Fruit fly (Drosophila melanogaster) whole organism, embryonic: ENCODE data around the gene CG31525.

Experiments
- BEAF-32 ChIP-seq: fragments of 200-800 bp; sonication (Bioruptor generic); optimal IDR thresholded peaks from 3 replicates; lab custom pipeline; 2017; ENCODE audit warnings: missing biosample characterization, missing genetic modification characterization, mild to moderate bottlenecking, moderate library complexity, missing genetic modification reagents
- Bgb ChIP-seq: fragments of 200-800 bp; sonication (Bioruptor generic); IDR thresholded peaks from 2 replicates; pipeline ENCODE4 v1.3.6; 2022; ENCODE audit warnings: missing biosample characterization, missing genetic modification characterization; ENCODE audit not compliant: partially characterized antibody
- Blimp-1 ChIP-seq: fragments of 200-800 bp; sonication (Bioruptor generic); optimal IDR thresholded peaks from 3 replicates; lab custom pipeline; 2018; ENCODE audit warnings: missing biosample characterization, missing genetic modification characterization, mild to moderate bottlenecking, moderate library complexity, missing genetic modification reagents
- Bteb2 ChIP-seq: fragments of 200-800 bp; sonication (Bioruptor generic); optimal IDR thresholded peaks from 2 replicates; lab custom pipeline; 2016; ENCODE audit warnings: missing biosample characterization, missing genetic modification characterization
- CG10209 ChIP-seq: fragments of 200-800 bp; sonication (Bioruptor generic); optimal IDR thresholded peaks from 3 replicates; lab custom pipeline; 2017; ENCODE audit warnings: missing biosample characterization, mild to moderate bottlenecking, missing genetic modification characterization, missing genetic modification reagents
- CG12104 ChIP-seq: fragments of 200-800 bp; sonication (Bioruptor generic); optimal IDR thresholded peaks from 3 replicates; lab custom pipeline; 2016; ENCODE audit warnings: missing biosample characterization, missing genetic modification characterization
- CG12236 ChIP-seq: fragments of 200-800 bp; sonication (Bioruptor generic); optimal IDR thresholded peaks from 2 replicates; lab custom pipeline; 2016; ENCODE audit warnings: missing biosample characterization, missing genetic modification characterization
- CG12659 ChIP-seq: fragments of 200-800 bp; sonication (Bioruptor generic); optimal IDR thresholded peaks from 3 replicates; lab custom pipeline; 2017; ENCODE audit warnings: mild to moderate bottlenecking, missing biosample characterization, missing genetic modification reagents, missing genetic modification characterization
- CG14710 ChIP-seq: fragments of 200-800 bp; sonication (Bioruptor generic); optimal IDR thresholded peaks from 3 replicates; lab custom pipeline; 2019; ENCODE audit warnings: missing biosample characterization, mild to moderate bottlenecking, missing genetic modification characterization, moderate library complexity
- CG1602 ChIP-seq: fragments of 200-800 bp; sonication (Bioruptor generic); optimal IDR thresholded peaks from 3 replicates; lab custom pipeline; 2016; ENCODE audit warnings: missing biosample characterization, missing genetic modification characterization
- CG18262 ChIP-seq: fragments of 200-800 bp; optimal IDR thresholded peaks from 3 replicates; lab custom pipeline; 2019; ENCODE audit warnings: missing biosample characterization, mild to moderate bottlenecking, missing genetic modification characterization, moderate library complexity
- CG2129 ChIP-seq: fragments of 200-800 bp; sonication (Bioruptor generic); IDR thresholded peaks from 2 replicates; pipeline ENCODE4 v1.3.6; 2022; ENCODE audit warnings: missing biosample characterization, missing genetic modification characterization; ENCODE audit not compliant: partially characterized antibody
- CG30020 ChIP-seq: fragments of 200-800 bp; optimal IDR thresholded peaks from 2 replicates; lab custom pipeline; 2019; ENCODE audit warnings: missing biosample characterization, mild to moderate bottlenecking, missing genetic modification characterization, moderate library complexity
- CG30431 ChIP-seq: fragments of 200-800 bp; sonication (Bioruptor generic); optimal IDR thresholded peaks from 2 replicates; lab custom pipeline; 2017; ENCODE audit warnings: missing biosample characterization, missing genetic modification characterization
- CG31365 ChIP-seq: fragments of 200-800 bp; sonication (Bioruptor generic); optimal IDR thresholded peaks from 2 replicates; lab custom pipeline; 2018; ENCODE audit warnings: missing biosample characterization, mild to moderate bottlenecking, missing genetic modification characterization
- CG3281 ChIP-seq: fragments of 200-800 bp; sonication (Bioruptor generic); optimal IDR thresholded peaks from 3 replicates; lab custom pipeline; 2017; ENCODE audit warnings: missing biosample characterization, mild to moderate bottlenecking, missing genetic modification characterization
- CG6272 ChIP-seq: fragments of 200-800 bp; sonication (Bioruptor generic); IDR thresholded peaks from 2 replicates; pipeline ENCODE4 v1.3.6; 2022; ENCODE audit warnings: missing biosample characterization, missing genetic modification characterization
- CTCF ChIP-seq: fragments of 200-800 bp; sonication (Bioruptor generic); optimal IDR thresholded peaks from 2 replicates; lab custom pipeline; 2017; ENCODE audit warnings: missing biosample characterization, mild to moderate bottlenecking, missing genetic modification characterization, moderate library complexity
- GATAe ChIP-seq: fragments of 200-800 bp; sonication (Bioruptor generic); conservative IDR thresholded peaks from 2 replicates; pipeline ENCODE4 v1.3.6; 2022; ENCODE audit warnings: missing biosample characterization, missing genetic modification characterization
- Hr3 ChIP-seq: fragments of 200-800 bp; sonication (Bioruptor generic); optimal IDR thresholded peaks from 3 replicates; lab custom pipeline; 2016; ENCODE audit warnings: missing biosample characterization, missing genetic modification characterization
- Jarid2 ChIP-seq: fragments of 200-800 bp; sonication (Bioruptor generic); optimal IDR thresholded peaks from 3 replicates; lab custom pipeline; 2017; ENCODE audit warnings: mild to moderate bottlenecking, missing biosample characterization, missing genetic modification reagents, missing genetic modification characterization
- Kr ChIP-seq: fragments of 200-800 bp; sonication (Bioruptor generic); optimal IDR thresholded peaks from 2 replicates; lab custom pipeline; 2017; ENCODE audit warnings: missing biosample characterization, mild to moderate bottlenecking, missing genetic modification characterization
- Lim3 ChIP-seq: fragments of 200-800 bp; sonication (Bioruptor generic); IDR thresholded peaks from 2 replicates; pipeline ENCODE4 v1.3.6; 2022; ENCODE audit warnings: missing biosample characterization, missing genetic modification characterization
- Meics ChIP-seq: fragments of 200-800 bp; sonication (Bioruptor generic); optimal IDR thresholded peaks from 2 replicates; lab custom pipeline; 2017; ENCODE audit warnings: missing biosample characterization, mild to moderate bottlenecking, missing genetic modification characterization
- NK7.1 ChIP-seq: fragments of 200-800 bp; sonication (Bioruptor generic); optimal IDR thresholded peaks from 3 replicates; lab custom pipeline; 2016; ENCODE audit warnings: missing biosample characterization, missing genetic modification characterization
- Nf-YC ChIP-seq: fragments of 200-800 bp; optimal IDR thresholded peaks from 3 replicates; lab custom pipeline; 2019; ENCODE audit warnings: missing biosample characterization, mild to moderate bottlenecking, missing genetic modification characterization, moderate library complexity
- Sin3A ChIP-seq: fragments of >200 bp; optimal IDR thresholded peaks from 2 replicates; lab custom pipeline; 2018
- Ssrp ChIP-seq: fragments of 200-800 bp; sonication (Bioruptor generic); optimal IDR thresholded peaks from 2 replicates; lab custom pipeline; 2018; ENCODE audit warnings: missing biosample characterization, mild to moderate bottlenecking, missing genetic modification characterization, moderate library complexity
- ash1 ChIP-seq: fragments of 200-800 bp; sonication (Bioruptor generic); optimal IDR thresholded peaks from 2 replicates; lab custom pipeline; 2018; ENCODE audit warnings: missing biosample characterization, mild to moderate bottlenecking, missing genetic modification characterization
- az2 ChIP-seq: fragments of 200-800 bp; sonication (Bioruptor generic); optimal IDR thresholded peaks from 3 replicates; lab custom pipeline; 2016; ENCODE audit warnings: missing biosample characterization, missing genetic modification characterization
- cad ChIP-seq: fragments of >200 bp; optimal IDR thresholded peaks from 2 replicates; lab custom pipeline; 2017; ENCODE audit warnings: missing biosample characterization, missing genetic modification characterization
- crp ChIP-seq, 2 experiments: fragments of 200-800 bp; sonication (Bioruptor generic); optimal IDR thresholded peaks; 2 replicates in 1 of 2; 3 replicates in 1 of 2; lab custom pipeline; 2017; ENCODE audit warnings: missing biosample characterization in 2 of 2, missing genetic modification characterization in 2 of 2, mild to moderate bottlenecking in 1 of 2, moderate library complexity in 1 of 2
- dysf ChIP-seq: fragments of 200-800 bp; sonication (Bioruptor generic); IDR thresholded peaks from 3 replicates; pipeline ENCODE4 v1.3.6; 2022; ENCODE audit warnings: missing biosample characterization, missing genetic modification characterization
- hbn ChIP-seq: fragments of 200-800 bp; sonication (Bioruptor generic); IDR thresholded peaks from 2 replicates; pipeline ENCODE4 v1.3.6; 2022; ENCODE audit warnings: missing biosample characterization, missing genetic modification characterization; ENCODE audit not compliant: partially characterized antibody
- ind ChIP-seq: fragments of 200-800 bp; sonication (Bioruptor generic); optimal IDR thresholded peaks from 3 replicates; lab custom pipeline; 2016; ENCODE audit warnings: missing biosample characterization, missing genetic modification characterization
- jing ChIP-seq: fragments of 200-800 bp; sonication (Bioruptor generic); optimal IDR thresholded peaks from 2 replicates; lab custom pipeline; 2018; ENCODE audit warnings: missing biosample characterization, mild to moderate bottlenecking, missing genetic modification characterization
- kay ChIP-seq: fragments of 200-800 bp; sonication (Bioruptor generic); optimal IDR thresholded peaks from 2 replicates; lab custom pipeline; 2016; ENCODE audit warnings: missing biosample characterization, missing genetic modification characterization
- ken ChIP-seq: fragments of 200-800 bp; sonication (Bioruptor generic); IDR thresholded peaks from 3 replicates; pipeline ENCODE4 v1.3.6; 2022; ENCODE audit warnings: missing biosample characterization, missing genetic modification characterization
- lola ChIP-seq, 3 experiments: fragments of >200 bp in 2 of 3; fragments of 200-800 bp in 1 of 3; sonication (Bioruptor generic) in 1 of 3; optimal IDR thresholded peaks; 2 replicates each; lab custom pipeline; 2017 to 2019; ENCODE audit warnings: missing biosample characterization in 3 of 3, missing genetic modification characterization in 3 of 3, mild to moderate bottlenecking in 1 of 3, moderate library complexity in 1 of 3
- oc ChIP-seq: fragments of 200-800 bp; sonication (Bioruptor generic); optimal IDR thresholded peaks from 2 replicates; lab custom pipeline; 2018; ENCODE audit warnings: missing biosample characterization, mild to moderate bottlenecking, missing genetic modification characterization, moderate library complexity
- org-1 ChIP-seq: fragments of 200-800 bp; sonication (Bioruptor generic); optimal IDR thresholded peaks from 2 replicates; lab custom pipeline; 2017; ENCODE audit warnings: missing biosample characterization, missing genetic modification characterization
- sd ChIP-seq: fragments of 200-800 bp; sonication (Bioruptor generic); optimal IDR thresholded peaks from 3 replicates; lab custom pipeline; 2018; ENCODE audit warnings: missing biosample characterization, mild to moderate bottlenecking, missing genetic modification characterization, moderate library complexity
- shn ChIP-seq: fragments of 200-800 bp; sonication (Bioruptor generic); optimal IDR thresholded peaks from 3 replicates; lab custom pipeline; 2016; ENCODE audit warnings: missing biosample characterization, missing genetic modification characterization
- sug ChIP-seq: fragments of 200-800 bp; optimal IDR thresholded peaks from 2 replicates; lab custom pipeline; 2019; ENCODE audit warnings: missing biosample characterization, mild to moderate bottlenecking, missing genetic modification characterization, moderate library complexity
- usp ChIP-seq: fragments of >200 bp; optimal IDR thresholded peaks from 2 replicates; lab custom pipeline; 2017; ENCODE audit warnings: missing biosample characterization, missing genetic modification characterization
- zen ChIP-seq: fragments of 200-800 bp; sonication (Bioruptor generic); optimal IDR thresholded peaks from 3 replicates; lab custom pipeline; 2018; ENCODE audit warnings: missing biosample characterization, mild to moderate bottlenecking, missing genetic modification characterization, moderate library complexity

The CG31525 gene

dm6 chr3R:4378363-4379354, 48.2 kb upstream of the CG31525 start, which contains the start of gene Sfxn1-3 (continued):
- TF ChIP-seq BEAF-32: peak; percentile 40
- peak; percentile 16 for TF ChIP-seq CG1602 (GFP tag; lab: Kevin White, UChicago)
- TF ChIP-seq kay: peak; percentile 16
- peak; percentile 11 for TF ChIP-seq CG31365 (tag; lab: Kevin White, UChicago)
- no peak for TF ChIP-seq CG2129 (GFP tag; lab: Robert Waterston, UW)
- no peak for TF ChIP-seq cad (GFP tag; lab: Kevin White, UChicago)
- no peak for TF ChIP-seq Blimp-1 (GFP tag; lab: Kevin White, UChicago)
- TF ChIP-seq crp (GFP tag; optimal IDR thresholded peaks at IDR 0.05; lab: Kevin White, UChicago): peak in 1 of 2 experiments; percentile 66
- TF ChIP-seq Nf-YC (tag; lab: Kevin White, UChicago): peak; percentile 56
- TF ChIP-seq CTCF (GFP tag; lab: Kevin White, UChicago): peak; percentile 44
- TF ChIP-seq CG12659 (GFP tag; lab: Kevin White, UChicago): peak; percentile 67

DNA sequence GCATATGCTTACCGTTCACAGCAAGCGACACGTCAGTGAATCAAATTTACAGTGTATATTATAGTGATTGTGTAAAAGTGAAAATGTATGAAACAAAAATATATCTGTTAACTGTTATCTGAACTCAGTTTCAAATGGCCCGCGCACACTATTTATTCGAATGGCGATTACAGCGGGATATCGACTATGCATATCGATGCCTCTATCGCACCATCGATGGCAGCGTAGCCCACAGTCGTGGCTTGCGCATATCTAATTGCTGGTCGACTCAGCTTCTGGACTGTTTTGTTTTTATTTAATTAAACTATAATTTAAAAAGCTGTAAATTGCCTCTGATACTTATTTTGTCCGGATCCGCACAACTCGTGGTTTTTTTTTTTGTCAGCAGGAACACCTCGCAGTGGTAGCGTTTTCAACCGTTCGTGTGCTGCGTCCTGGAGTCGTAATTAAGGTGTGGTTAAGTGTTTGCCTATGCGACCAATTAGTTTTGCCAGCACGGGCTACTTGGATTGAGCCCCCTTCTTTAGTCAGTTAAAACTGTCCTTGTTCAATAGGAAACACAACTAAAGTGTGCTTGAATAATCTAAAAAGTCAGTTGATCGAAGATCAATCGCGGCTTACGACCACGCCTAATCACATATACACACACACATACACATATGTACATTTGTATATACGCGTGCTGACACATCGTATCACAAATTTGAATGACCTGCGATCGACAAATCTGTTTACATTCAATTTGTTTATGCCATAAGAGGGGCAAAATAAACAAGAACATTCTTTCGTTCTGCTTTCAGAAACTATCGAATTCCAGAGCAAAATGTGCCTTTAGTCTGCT, 45.5 kb upstream of the CG31525 start, which contains the start of gene Cont:
Cont (plus strand) TSS at position 228 of the 841 bp plus-strand sequence.
- TF ChIP-seq sd (tag; lab: Kevin White, UChicago) (no peak), ash1 (GFP tag; lab: Kevin White, UChicago) (no peak), Bteb2 (GFP tag; lab: Kevin White, UChicago) (no peak), hbn (GFP tag; lab: Robert Waterston, UW) (peak; percentile 94), lola (GFP tag; optimal IDR thresholded peaks at IDR 0.05; lab: Kevin White, UChicago) (no peak), CG30020 (peak; percentile 61), CG14710 (tag; lab: Kevin White, UChicago) (peak; percentile 46), GATAe (GFP tag; lab: Robert Waterston, UW) (no peak), Jarid2 (no peak), CG18262 (tag; lab: Kevin White, UChicago) (no peak), Kr (no peak), jing (no peak), CG3281 (GFP tag; lab: Kevin White, UChicago) (no peak), CG10209 (GFP tag; lab: Kevin White, UChicago) (no peak), Ssrp (tag; lab: Kevin White, UChicago) (no peak), CG12236 (GFP tag; lab: Kevin White, UChicago) (no peak), oc (tag; lab: Kevin White, UChicago) (no peak), Meics (GFP tag; lab: Kevin White, UChicago) (no peak), org-1 (GFP tag; lab: Kevin White, UChicago) (no peak), sug (tag; lab: Kevin White, UChicago) (no peak), Lim3 (GFP tag; lab: Robert Waterston, UW) (no peak), CG6272 (GFP tag; lab: Robert Waterston, UW) (no peak), shn (GFP tag; lab: Kevin White, UChicago) (no peak), ken (no peak), dysf (GFP tag; lab: Robert Waterston, UW) (no peak), Bgb (GFP tag; lab: Robert Waterston, UW) (peak; percentile 97), CG30431 (GFP tag; lab: Kevin White, UChicago) (no peak), Hr3 (no peak), az2 (GFP tag; lab: Kevin White, UChicago) (no peak), Sin3A (lab: Kevin White, UChicago) (peak; percentile 40), usp (GFP tag; lab: Kevin White, UChicago) (no peak), zen (tag; lab: Kevin White, UChicago) (peak; percentile 58), NK7.1 (GFP tag; lab: Kevin White, UChicago) (no peak), ind (GFP tag; lab: Kevin White, UChicago) (no peak), CG12104 (GFP tag; lab: Kevin White, UChicago) (no peak)
